Fruit fly (Drosophila melanogaster) whole organism, embryonic: ENCODE results near the gene CG42535.

Source experiments
- Awh ChIP-seq: fragments of 200-800 bp; sonication (Bioruptor generic); IDR thresholded peaks from 2 replicates; pipeline ENCODE4, ENCODE4 v1.3.6; 2022; ENCODE audit warnings: missing biosample characterization, missing genetic modification characterization
- B-H2 ChIP-seq: fragments of 200-800 bp; sonication (Bioruptor generic); optimal IDR thresholded peaks from 2 replicates; lab custom pipeline; 2018; ENCODE audit warnings: missing biosample characterization, mild to moderate bottlenecking, missing genetic modification characterization
- CG10431 ChIP-seq: fragments of 200-800 bp; sonication (Bioruptor generic); optimal IDR thresholded peaks from 3 replicates; lab custom pipeline; 2018; ENCODE audit warnings: missing biosample characterization, mild to moderate bottlenecking, missing genetic modification characterization
- CG11085 ChIP-seq: fragments of 200-800 bp; sonication (Bioruptor generic); IDR thresholded peaks from 2 replicates; pipeline ENCODE4 v1.3.6; 2022; ENCODE audit warnings: missing biosample characterization, missing genetic modification characterization
- CG11456 ChIP-seq: fragments of 200-800 bp; sonication (Bioruptor generic); IDR thresholded peaks from 3 replicates; pipeline ENCODE4 v1.3.6; 2022; ENCODE audit warnings: missing biosample characterization, missing genetic modification characterization
- CG11504 ChIP-seq: fragments of 200-800 bp; sonication (Bioruptor generic); optimal IDR thresholded peaks from 3 replicates; lab custom pipeline; 2019; ENCODE audit warnings: missing biosample characterization, mild to moderate bottlenecking, missing genetic modification characterization, moderate library complexity
- CG12071 ChIP-seq: fragments of 200-800 bp; sonication (Bioruptor generic); optimal IDR thresholded peaks from 3 replicates; lab custom pipeline; 2018; ENCODE audit warnings: missing biosample characterization, mild to moderate bottlenecking, missing genetic modification characterization
- CG13296 ChIP-seq: fragments of 200-800 bp; sonication (Bioruptor generic); optimal IDR thresholded peaks from 3 replicates; lab custom pipeline; 2018; ENCODE audit warnings: missing biosample characterization, mild to moderate bottlenecking, missing genetic modification characterization
- CG13424 ChIP-seq: fragments of 200-800 bp; sonication (Bioruptor generic); optimal IDR thresholded peaks from 2 replicates; lab custom pipeline; 2019; ENCODE audit warnings: missing biosample characterization, mild to moderate bottlenecking, missing genetic modification characterization, moderate library complexity
- CG14441 ChIP-seq: fragments of 200-800 bp; sonication (Bioruptor generic); IDR thresholded peaks from 2 replicates; pipeline ENCODE4 v1.3.6; 2022; ENCODE audit warnings: missing biosample characterization, missing genetic modification characterization
- CG15601 ChIP-seq: fragments of 200-800 bp; sonication (Bioruptor generic); optimal IDR thresholded peaks from 3 replicates; lab custom pipeline; 2019; ENCODE audit warnings: missing biosample characterization, mild to moderate bottlenecking, missing genetic modification characterization, moderate library complexity
- CG1602 ChIP-seq: fragments of 200-800 bp; sonication (Bioruptor generic); optimal IDR thresholded peaks from 3 replicates; lab custom pipeline; 2016; ENCODE audit warnings: missing biosample characterization, missing genetic modification characterization
- CG17328 ChIP-seq: fragments of 200-800 bp; sonication (Bioruptor generic); IDR thresholded peaks from 2 replicates; pipeline ENCODE4 v1.3.6; 2022; ENCODE audit warnings: missing biosample characterization, missing genetic modification characterization
- CG17802 ChIP-seq: fragments of 200-800 bp; sonication (Bioruptor generic); optimal IDR thresholded peaks from 2 replicates; lab custom pipeline; 2018; ENCODE audit warnings: missing biosample characterization, mild to moderate bottlenecking, missing genetic modification characterization, moderate library complexity
- CG18262 ChIP-seq: fragments of 200-800 bp; optimal IDR thresholded peaks from 3 replicates; lab custom pipeline; 2019; ENCODE audit warnings: missing biosample characterization, mild to moderate bottlenecking, missing genetic modification characterization, moderate library complexity
- CG2129 ChIP-seq: fragments of 200-800 bp; sonication (Bioruptor generic); IDR thresholded peaks from 2 replicates; pipeline ENCODE4 v1.3.6; 2022; ENCODE audit warnings: missing biosample characterization, missing genetic modification characterization; ENCODE audit not compliant: partially characterized antibody
- CG2889 ChIP-seq: fragments of 200-800 bp; sonication (Bioruptor generic); IDR thresholded peaks from 3 replicates; pipeline ENCODE4 v1.3.6; 2022; ENCODE audit warnings: missing biosample characterization, missing genetic modification characterization
- CG33213 ChIP-seq: fragments of 200-800 bp; sonication (Bioruptor generic); optimal IDR thresholded peaks from 3 replicates; lab custom pipeline; 2016; ENCODE audit warnings: missing biosample characterization, missing genetic modification characterization
- CG6791 ChIP-seq: fragments of 200-800 bp; sonication (Bioruptor generic); IDR thresholded peaks from 3 replicates; pipeline ENCODE4 v1.3.6; 2022; ENCODE audit warnings: missing biosample characterization, missing genetic modification characterization; ENCODE audit not compliant: partially characterized antibody
- CG6813 ChIP-seq: fragments of 200-800 bp; sonication (Bioruptor generic); optimal IDR thresholded peaks from 2 replicates; lab custom pipeline; 2017; ENCODE audit warnings: missing biosample characterization, missing genetic modification characterization, mild to moderate bottlenecking, moderate library complexity, missing genetic modification reagents
- Dad ChIP-seq: fragments of 200-800 bp; sonication (Bioruptor generic); optimal IDR thresholded peaks from 3 replicates; lab custom pipeline; 2016; ENCODE audit warnings: missing biosample characterization, missing genetic modification characterization
- Dek ChIP-seq: fragments of 200-800 bp; sonication (Bioruptor generic); optimal IDR thresholded peaks from 3 replicates; lab custom pipeline; 2019; ENCODE audit warnings: missing biosample characterization, mild to moderate bottlenecking, missing genetic modification characterization, moderate library complexity
- Dp ChIP-seq: fragments of 200-800 bp; sonication (Bioruptor generic); optimal IDR thresholded peaks from 2 replicates; lab custom pipeline; 2018; ENCODE audit warnings: missing biosample characterization, mild to moderate bottlenecking, missing genetic modification characterization, moderate library complexity
- GATAe ChIP-seq: fragments of 200-800 bp; sonication (Bioruptor generic); conservative IDR thresholded peaks from 2 replicates; pipeline ENCODE4 v1.3.6; 2022; ENCODE audit warnings: missing biosample characterization, missing genetic modification characterization
- Gsc ChIP-seq: fragments of 200-800 bp; sonication (Bioruptor generic); IDR thresholded peaks from 2 replicates; pipeline ENCODE4 v1.3.6; 2022; ENCODE audit warnings: missing biosample characterization, missing genetic modification characterization
- HLH4C ChIP-seq: fragments of 200-800 bp; sonication (Bioruptor generic); IDR thresholded peaks from 3 replicates; pipeline ENCODE4 v1.3.6; 2022; ENCODE audit warnings: missing biosample characterization, missing genetic modification characterization; ENCODE audit not compliant: partially characterized antibody
- Hand ChIP-seq: fragments of 200-800 bp; sonication (Bioruptor generic); optimal IDR thresholded peaks from 2 replicates; lab custom pipeline; 2017; ENCODE audit warnings: mild to moderate bottlenecking, missing biosample characterization, missing genetic modification reagents, missing genetic modification characterization
- Hr51 ChIP-seq, 2 experiments: fragments of 200-800 bp; sonication (Bioruptor generic); optimal IDR thresholded peaks; 2 replicates in 1 of 2; 3 replicates in 1 of 2; lab custom pipeline; 2016 to 2018; ENCODE audit warnings: missing biosample characterization in 2 of 2, missing genetic modification characterization in 2 of 2, mild to moderate bottlenecking in 1 of 2, moderate library complexity in 1 of 2
- Lpt ChIP-seq: fragments of >200 bp; optimal IDR thresholded peaks from 2 replicates; lab custom pipeline; 2018; ENCODE audit warnings: missing biosample characterization, missing genetic modification characterization
- Myb ChIP-seq: fragments of 200-800 bp; sonication (Bioruptor generic); optimal IDR thresholded peaks from 2 replicates; lab custom pipeline; 2016; ENCODE audit warnings: missing biosample characterization, missing genetic modification characterization
- Oaz ChIP-seq: fragments of 200-800 bp; sonication (Bioruptor generic); IDR thresholded peaks from 2 replicates; pipeline ENCODE4 v1.3.6; 2022; ENCODE audit warnings: missing biosample characterization, missing genetic modification characterization
- Poxn ChIP-seq: fragments of 200-800 bp; sonication (Bioruptor generic); IDR thresholded peaks from 2 replicates; pipeline ENCODE4 v1.3.6; 2022; ENCODE audit warnings: missing biosample characterization, missing genetic modification characterization
- TFAM ChIP-seq: fragments of 200-800 bp; sonication (Bioruptor generic); optimal IDR thresholded peaks from 2 replicates; lab custom pipeline; 2017; ENCODE audit warnings: missing biosample characterization, missing genetic modification characterization, inconsistent platforms
- ap ChIP-seq: fragments of 200-800 bp; sonication (Bioruptor generic); IDR thresholded peaks from 2 replicates; pipeline ENCODE4 v1.3.6; 2022; ENCODE audit warnings: missing biosample characterization, missing genetic modification characterization
- ash1 ChIP-seq: fragments of 200-800 bp; sonication (Bioruptor generic); optimal IDR thresholded peaks from 2 replicates; lab custom pipeline; 2018; ENCODE audit warnings: missing biosample characterization, mild to moderate bottlenecking, missing genetic modification characterization
- cas ChIP-seq: fragments of 200-800 bp; sonication (Bioruptor generic); IDR thresholded peaks from 2 replicates; pipeline ENCODE4 v1.3.6; 2022; ENCODE audit warnings: missing biosample characterization, missing genetic modification characterization
- cato ChIP-seq: fragments of 200-800 bp; sonication (Bioruptor generic); optimal IDR thresholded peaks from 2 replicates; lab custom pipeline; 2016; ENCODE audit warnings: missing biosample characterization, missing genetic modification characterization, borderline replicate concordance
- crol ChIP-seq: fragments of 200-800 bp; sonication (Bioruptor generic); IDR thresholded peaks from 2 replicates; pipeline ENCODE4 v1.3.6; 2022; ENCODE audit warnings: missing biosample characterization, missing genetic modification characterization
- dan ChIP-seq: fragments of 200-800 bp; sonication (Bioruptor generic); IDR thresholded peaks from 2 replicates; pipeline ENCODE4 v1.3.6; 2022; ENCODE audit warnings: missing biosample characterization, missing genetic modification characterization
- dmrt11E ChIP-seq: fragments of 200-800 bp; sonication (Bioruptor generic); optimal IDR thresholded peaks from 3 replicates; lab custom pipeline; 2018; ENCODE audit warnings: missing biosample characterization, mild to moderate bottlenecking, missing genetic modification characterization, moderate library complexity
- fd3F ChIP-seq: fragments of 200-800 bp; sonication (Bioruptor generic); optimal IDR thresholded peaks from 2 replicates; lab custom pipeline; 2018; ENCODE audit warnings: missing biosample characterization, mild to moderate bottlenecking, missing genetic modification characterization, moderate library complexity
- kah ChIP-seq: fragments of 200-800 bp; sonication (Bioruptor generic); optimal IDR thresholded peaks from 2 replicates; lab custom pipeline; 2018; ENCODE audit warnings: missing biosample characterization, mild to moderate bottlenecking, missing genetic modification characterization
- luna ChIP-seq: fragments of 200-800 bp; sonication (Bioruptor generic); optimal IDR thresholded peaks from 2 replicates; lab custom pipeline; 2016; ENCODE audit warnings: missing biosample characterization, missing genetic modification characterization
- pros ChIP-seq: fragments of 200-800 bp; sonication (Bioruptor generic); optimal IDR thresholded peaks from 3 replicates; lab custom pipeline; 2019; ENCODE audit warnings: missing biosample characterization, mild to moderate bottlenecking, missing genetic modification characterization, moderate library complexity
- ranshi ChIP-seq: fragments of 200-800 bp; sonication (Bioruptor generic); IDR thresholded peaks from 2 replicates; pipeline ENCODE4 v1.3.6; 2022; ENCODE audit warnings: missing biosample characterization, missing genetic modification characterization
- rib ChIP-seq: fragments of 200-800 bp; sonication (Bioruptor generic); IDR thresholded peaks from 2 replicates; pipeline ENCODE4 v1.3.6; 2022; ENCODE audit warnings: missing biosample characterization, missing genetic modification characterization
- run ChIP-seq: fragments of 200-800 bp; sonication (Bioruptor generic); optimal IDR thresholded peaks from 3 replicates; lab custom pipeline; 2018; ENCODE audit warnings: missing biosample characterization, mild to moderate bottlenecking, missing genetic modification characterization
- sd ChIP-seq: fragments of 200-800 bp; sonication (Bioruptor generic); optimal IDR thresholded peaks from 3 replicates; lab custom pipeline; 2018; ENCODE audit warnings: missing biosample characterization, mild to moderate bottlenecking, missing genetic modification characterization, moderate library complexity
- tx ChIP-seq: fragments of 200-800 bp; sonication (Bioruptor generic); optimal IDR thresholded peaks from 2 replicates; lab custom pipeline; 2016; ENCODE audit warnings: missing biosample characterization, missing genetic modification characterization

The CG42535 gene

dm6 chr3L:10656451-10657198 lies 25.9 kb upstream of the CG42535 start (continued):
- TF ChIP-seq CG17802 (tag; lab: Kevin White, UChicago) (no peak), sd (tag; lab: Kevin White, UChicago) (peak; percentile 12), Dp (no peak), Lpt (GFP tag; lab: Kevin White, UChicago) (no peak), Awh (peak; percentile 75), Myb (GFP tag; lab: Kevin White, UChicago) (peak; percentile 16), Hr51 (GFP tag; optimal IDR thresholded peaks at IDR 0.05; lab: Kevin White, UChicago) (peak; percentile 23 to 47), CG17328 (GFP tag; lab: Robert Waterston, UW) (no peak), Oaz (GFP tag; lab: Robert Waterston, UW) (no peak), run (peak; percentile 23), B-H2 (GFP tag; lab: Kevin White, UChicago) (peak; percentile 22), ap (peak; percentile 30; the same call in 1 of the 2 replicates), ranshi (peak; percentile 60; the same call in 1 of the 2 replicates), CG11456 (no peak; the same call in 2 of the 3 replicates), cato (GFP tag; lab: Kevin White, UChicago) (peak; percentile 52), pros (GFP tag; lab: Kevin White, UChicago) (no peak), CG13424 (tag; lab: Kevin White, UChicago) (peak; percentile 49), CG2129 (GFP tag; lab: Robert Waterston, UW) (no peak), CG18262 (peak; percentile 44), Poxn (GFP tag; lab: Robert Waterston, UW) (no peak), Dad (GFP tag; lab: Kevin White, UChicago) (peak; percentile 11), HLH4C (GFP tag; lab: Robert Waterston, UW) (no peak), CG15601 (tag; lab: Kevin White, UChicago) (peak; percentile 79), crol (GFP tag; lab: Robert Waterston, UW) (no peak), CG6791 (no peak), CG10431 (peak; percentile 43), CG12071 (GFP tag; lab: Kevin White, UChicago) (peak; percentile 88), CG14441 (GFP tag; lab: Robert Waterston, UW) (peak; percentile 20; the same call in 1 of the 2 replicates), luna (no peak), ash1 (GFP tag; lab: Kevin White, UChicago) (peak; percentile 38), dmrt11E (peak; percentile 42), Gsc (GFP tag; lab: Robert Waterston, UW) (no peak), cas (GFP tag; lab: Robert Waterston, UW) (no peak), Dek (tag; lab: Kevin White, UChicago) (peak; percentile 58), CG6813 (peak; percentile 77), CG11504 (tag; lab: Kevin White, UChicago) (peak; percentile 65), CG2889 (no peak), fd3F (GFP tag; lab: Kevin White, UChicago) (peak; percentile 69), CG13296 (GFP tag; lab: Kevin White, UChicago) (peak; percentile 73), CG33213 (GFP tag; lab: Kevin White, UChicago) (peak; percentile 80), rib (no peak), tx (peak; percentile 23), Hand (GFP tag; lab: Kevin White, UChicago) (no peak), CG1602 (peak; percentile 33), TFAM (GFP tag; lab: Kevin White, UChicago) (peak; percentile 34), dan (GFP tag; lab: Robert Waterston, UW) (no peak), CG11085 (GFP tag; lab: Robert Waterston, UW) (no peak), kah (GFP tag; lab: Kevin White, UChicago) (peak; percentile 4), GATAe (GFP tag; lab: Robert Waterston, UW) (no peak)
